Comparison of ENCODE assay signal across 2 fruit fly cellular contexts in the genomic region with DNA sequence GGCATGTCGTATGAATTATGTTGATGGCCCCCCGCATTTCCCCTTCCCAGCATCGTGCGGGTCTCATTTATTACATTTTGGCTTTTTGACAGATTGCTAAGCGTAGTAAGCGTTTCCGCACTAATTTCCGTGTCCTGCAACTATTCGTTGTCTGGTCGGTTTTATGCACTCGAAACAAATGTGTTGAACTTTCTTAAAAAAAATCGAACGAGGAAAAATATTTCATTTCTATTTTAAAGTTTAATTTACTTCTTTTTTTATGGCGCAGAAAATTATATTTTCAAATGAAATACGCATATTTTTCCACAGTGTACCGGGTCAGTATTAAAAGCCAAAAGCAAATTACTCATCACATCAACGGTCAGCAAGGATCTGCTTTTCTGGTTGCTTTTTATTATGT.
TF ChIP-seq lines count a peak whose summit lies in the region.

No protein-coding gene starts in this region.

- no peak for TF ChIP-seq CTCF in whole organism, embryonic (GFP tag; optimal IDR thresholded peaks at IDR 0.05; lab: Kevin White, UChicago)

TF ChIP-seq in whole organism, embryonic, 481 proteins besides CTCF, POLR2A, EP300 and RAD21:
- TF ChIP-seq croc (GFP tag; conservative IDR thresholded peaks at IDR 0.05; lab: Robert Waterston, UW): no peak
- TF ChIP-seq zfh1 (GFP tag; IDR thresholded peaks at IDR 0.05; lab: Robert Waterston, UW): no peak
- peak; percentile 12; the same call in 1 of the 2 replicates for TF ChIP-seq Xrp1 (GFP tag; IDR thresholded peaks at IDR 0.05; lab: Robert Waterston, UW)
- TF ChIP-seq Ets65A (GFP tag; lab: Kevin White, UChicago): peak; percentile 44
- peak; percentile 2 for TF ChIP-seq CG1603 (tag; optimal IDR thresholded peaks at IDR 0.05; lab: Kevin White, UChicago)
- peak; percentile 26 for TF ChIP-seq gem (tag; optimal IDR thresholded peaks at IDR 0.05; lab: Kevin White, UChicago)
- TF ChIP-seq sens (GFP tag; lab: Kevin White, UChicago): peak; percentile 68

TF ChIP-seq in whole organism, prepupa, 60 proteins besides CTCF, POLR2A, EP300 and RAD21:
- peak; percentile 62 for TF ChIP-seq Eip78C (GFP tag; lab: Kevin White, UChicago)
- TF ChIP-seq CG7368 (GFP tag; optimal IDR thresholded peaks at IDR 0.05; lab: Kevin White, UChicago): no peak
